Worm (Caenorhabditis elegans): Measurements from ENCODE around the gene srbc-66.

DNA sequence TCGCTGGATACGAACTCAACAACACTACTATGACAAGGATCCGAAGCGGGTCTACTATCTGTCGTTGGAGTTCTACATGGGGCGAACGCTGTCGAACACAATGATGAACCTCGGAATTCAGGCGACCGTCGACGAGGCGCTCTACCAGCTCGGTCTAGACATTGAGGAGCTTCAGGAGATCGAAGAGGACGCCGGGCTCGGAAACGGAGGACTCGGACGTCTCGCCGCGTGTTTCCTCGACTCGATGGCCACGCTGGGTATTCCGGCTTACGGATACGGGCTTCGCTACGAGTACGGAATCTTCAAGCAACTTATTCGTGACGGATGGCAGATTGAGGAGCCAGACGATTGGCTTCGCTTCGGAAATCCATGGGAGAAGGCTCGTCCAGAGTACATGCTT lies 51.1 kb downstream of the srbc-66 start:
- TF ChIP-seq ztf-11 (tag; optimal IDR thresholded peaks at IDR 0.05), result no peak
- no peak for TF ChIP-seq pha-4 (tag; optimal IDR thresholded peaks at IDR 0.05)
- no peak for TF ChIP-seq lin-15B (tag; optimal IDR thresholded peaks at IDR 0.05)
- no peak for TF ChIP-seq skn-1 (tag; optimal IDR thresholded peaks at IDR 0.05)
- TF ChIP-seq zag-1 (tag; optimal IDR thresholded peaks at IDR 0.05), result no peak
- no peak for TF ChIP-seq fos-1 (tag; optimal IDR thresholded peaks at IDR 0.05)
- no peak for TF ChIP-seq egl-27 (tag; optimal IDR thresholded peaks at IDR 0.05)
- no peak for TF ChIP-seq pqm-1 (tag; optimal IDR thresholded peaks at IDR 0.05)

Measured in whole organism, L3 larva.